Fruit fly (Drosophila melanogaster) whole organism, embryonic: Measurements from ENCODE around the gene D12.

ENCODE experiments used
- Adf1 ChIP-seq: fragments of 200-800 bp; sonication (Bioruptor generic); IDR thresholded peaks from 2 replicates; pipeline ENCODE4 v1.3.6; 2022; ENCODE audit warnings: missing biosample characterization, missing genetic modification characterization
- B-H2 ChIP-seq: fragments of 200-800 bp; sonication (Bioruptor generic); optimal IDR thresholded peaks from 2 replicates; lab custom pipeline; 2018; ENCODE audit warnings: missing biosample characterization, mild to moderate bottlenecking, missing genetic modification characterization
- CG10431 ChIP-seq: fragments of 200-800 bp; sonication (Bioruptor generic); optimal IDR thresholded peaks from 3 replicates; lab custom pipeline; 2018; ENCODE audit warnings: missing biosample characterization, mild to moderate bottlenecking, missing genetic modification characterization
- CG10462 ChIP-seq: fragments of 200-800 bp; sonication (Bioruptor generic); optimal IDR thresholded peaks from 2 replicates; lab custom pipeline; 2016; ENCODE audit warnings: missing biosample characterization, missing genetic modification characterization
- CG10959 ChIP-seq: fragments of 200-800 bp; sonication (Bioruptor generic); IDR thresholded peaks from 2 replicates; pipeline ENCODE4 v1.3.6; 2022; ENCODE audit warnings: missing biosample characterization, missing genetic modification characterization
- CG11695 ChIP-seq: fragments of 200-800 bp; sonication (Bioruptor generic); IDR thresholded peaks from 3 replicates; pipeline ENCODE4 v1.3.6; 2022; ENCODE audit warnings: missing biosample characterization, missing genetic modification characterization
- CG12769 ChIP-seq: fragments of 200-800 bp; sonication (Bioruptor generic); optimal IDR thresholded peaks from 2 replicates; lab custom pipeline; 2019; ENCODE audit warnings: missing biosample characterization, mild to moderate bottlenecking, missing genetic modification characterization, moderate library complexity
- CG13775 ChIP-seq: fragments of 200-800 bp; sonication (Bioruptor generic); optimal IDR thresholded peaks from 3 replicates; lab custom pipeline; 2017; ENCODE audit warnings: missing biosample characterization, mild to moderate bottlenecking, missing genetic modification characterization
- CG14965 ChIP-seq: fragments of 200-800 bp; sonication (Bioruptor generic); optimal IDR thresholded peaks from 2 replicates; lab custom pipeline; 2016; ENCODE audit warnings: missing biosample characterization, missing genetic modification characterization, borderline replicate concordance
- CG15514 ChIP-seq: fragments of 200-800 bp; sonication (Bioruptor generic); optimal IDR thresholded peaks from 3 replicates; lab custom pipeline; 2017; ENCODE audit warnings: missing biosample characterization, missing genetic modification characterization, mild to moderate bottlenecking, moderate library complexity, missing genetic modification reagents
- CG16779 ChIP-seq: fragments of 200-800 bp; sonication (Bioruptor generic); IDR thresholded peaks from 2 replicates; pipeline ENCODE4 v1.3.6; 2022; ENCODE audit warnings: missing biosample characterization, missing genetic modification characterization
- CG16815 ChIP-seq: fragments of 200-800 bp; sonication (Bioruptor generic); optimal IDR thresholded peaks from 3 replicates; lab custom pipeline; 2017; ENCODE audit warnings: missing biosample characterization, mild to moderate bottlenecking, missing genetic modification characterization
- CG17186 ChIP-seq: fragments of 200-800 bp; sonication (Bioruptor generic); optimal IDR thresholded peaks from 3 replicates; lab custom pipeline; 2017; ENCODE audit warnings: missing biosample characterization, missing genetic modification reagents, missing genetic modification characterization
- CG3065 ChIP-seq: fragments of 200-800 bp; sonication (Bioruptor generic); optimal IDR thresholded peaks from 2 replicates; lab custom pipeline; 2016; ENCODE audit warnings: missing biosample characterization, missing genetic modification characterization
- CG7987 ChIP-seq: fragments of 200-800 bp; sonication (Bioruptor generic); optimal IDR thresholded peaks from 2 replicates; lab custom pipeline; 2018; ENCODE audit warnings: missing biosample characterization, mild to moderate bottlenecking, missing genetic modification characterization, moderate library complexity
- CG8359 ChIP-seq: fragments of 200-800 bp; sonication (Bioruptor generic); optimal IDR thresholded peaks from 2 replicates; lab custom pipeline; 2017; ENCODE audit warnings: missing biosample characterization, mild to moderate bottlenecking, missing genetic modification characterization, borderline replicate concordance
- CG8478 ChIP-seq: fragments of >200 bp; optimal IDR thresholded peaks from 2 replicates; lab custom pipeline; 2018
- CG8765 ChIP-seq: fragments of 200-800 bp; sonication (Bioruptor generic); IDR thresholded peaks from 2 replicates; pipeline ENCODE4 v1.3.6; 2022; ENCODE audit warnings: missing biosample characterization, missing genetic modification characterization
- CG9215 ChIP-seq: fragments of 200-800 bp; sonication (Bioruptor generic); IDR thresholded peaks from 2 replicates; pipeline ENCODE4 v1.3.6; 2022; ENCODE audit warnings: missing biosample characterization, missing genetic modification characterization
- CG9437 ChIP-seq: fragments of 200-800 bp; sonication (Bioruptor generic); optimal IDR thresholded peaks from 2 replicates; lab custom pipeline; 2018; ENCODE audit warnings: missing biosample characterization, mild to moderate bottlenecking, missing genetic modification characterization
- CG9932 ChIP-seq: fragments of 200-800 bp; sonication (Bioruptor generic); IDR thresholded peaks from 2 replicates; pipeline ENCODE4 v1.3.6; 2022; ENCODE audit warnings: missing biosample characterization, missing genetic modification characterization
- Camta ChIP-seq: fragments of 200-800 bp; sonication (Bioruptor generic); optimal IDR thresholded peaks from 2 replicates; lab custom pipeline; 2016; ENCODE audit warnings: missing biosample characterization, missing genetic modification characterization
- Chrac-16 ChIP-seq: fragments of 200-800 bp; sonication (Bioruptor generic); optimal IDR thresholded peaks from 3 replicates; lab custom pipeline; 2016; ENCODE audit warnings: missing biosample characterization, missing genetic modification characterization
- CkIIα-i1 ChIP-seq: fragments of 200-800 bp; sonication (Bioruptor generic); IDR thresholded peaks from 2 replicates; pipeline ENCODE4 v1.3.6; 2022; ENCODE audit warnings: missing biosample characterization, missing genetic modification characterization
- Dip3 ChIP-seq: fragments of 200-800 bp; sonication (Bioruptor generic); optimal IDR thresholded peaks from 3 replicates; lab custom pipeline; 2016; ENCODE audit warnings: missing biosample characterization, missing genetic modification characterization
- Hr78 ChIP-seq, 2 experiments: fragments of 200-800 bp in 1 of 2; fragments of >200 bp in 1 of 2; sonication (Bioruptor generic) in 1 of 2; optimal IDR thresholded peaks; 2 replicates each; lab custom pipeline; 2017 to 2019; ENCODE audit warnings: missing biosample characterization in 2 of 2, missing genetic modification characterization in 2 of 2, mild to moderate bottlenecking in 1 of 2, moderate library complexity in 1 of 2
- Optix ChIP-seq: fragments of 200-800 bp; sonication (Bioruptor generic); IDR thresholded peaks from 3 replicates; pipeline ENCODE4 v1.3.6; 2022; ENCODE audit warnings: missing biosample characterization, missing genetic modification characterization
- PHDP ChIP-seq: fragments of 200-800 bp; sonication (Bioruptor generic); optimal IDR thresholded peaks from 3 replicates; lab custom pipeline; 2018; ENCODE audit warnings: missing biosample characterization, mild to moderate bottlenecking, missing genetic modification characterization, moderate library complexity
- Ravus ChIP-seq: fragments of 200-800 bp; sonication (Bioruptor generic); IDR thresholded peaks from 2 replicates; pipeline ENCODE4 v1.3.6; 2022; ENCODE audit warnings: missing biosample characterization, missing genetic modification characterization
- Sry-δ ChIP-seq: fragments of 200-800 bp; sonication (Bioruptor generic); optimal IDR thresholded peaks from 2 replicates; lab custom pipeline; 2016; ENCODE audit warnings: missing biosample characterization, missing genetic modification characterization
- Tbp ChIP-seq: fragments of >200 bp; optimal IDR thresholded peaks from 2 replicates; lab custom pipeline; 2018; ENCODE audit warnings: missing biosample characterization, missing genetic modification characterization
- ato ChIP-seq: fragments of 200-800 bp; sonication (Bioruptor generic); IDR thresholded peaks from 2 replicates; pipeline ENCODE4 v1.3.6; 2022; ENCODE audit warnings: missing biosample characterization, missing genetic modification characterization; ENCODE audit not compliant: partially characterized antibody
- chif ChIP-seq, 2 experiments: fragments of 200-800 bp; sonication (Bioruptor generic); optimal IDR thresholded peaks; 3 replicates each; lab custom pipeline; 2016; ENCODE audit warnings: missing biosample characterization in 2 of 2, missing genetic modification characterization in 2 of 2
- cwo ChIP-seq: fragments of 200-800 bp; sonication (Bioruptor generic); optimal IDR thresholded peaks from 3 replicates; lab custom pipeline; 2017; ENCODE audit warnings: missing biosample characterization, missing genetic modification characterization, mild to moderate bottlenecking, moderate library complexity, missing genetic modification reagents
- dpn ChIP-seq, 2 experiments: fragments of 200-800 bp; sonication (Bioruptor generic); optimal IDR thresholded peaks; 3 replicates each; lab custom pipeline; 2016; ENCODE audit warnings: missing biosample characterization in 2 of 2, missing genetic modification characterization in 2 of 2
- fd102C ChIP-seq: fragments of 200-800 bp; sonication (Bioruptor generic); optimal IDR thresholded peaks from 2 replicates; lab custom pipeline; 2018; ENCODE audit warnings: missing biosample characterization, mild to moderate bottlenecking, missing genetic modification characterization, moderate library complexity
- gt ChIP-seq: fragments of 200-800 bp; sonication (Bioruptor generic); IDR thresholded peaks from 2 replicates; pipeline ENCODE4 v1.3.6; 2022; ENCODE audit warnings: missing biosample characterization, missing genetic modification characterization
- ind ChIP-seq: fragments of 200-800 bp; sonication (Bioruptor generic); optimal IDR thresholded peaks from 3 replicates; lab custom pipeline; 2016; ENCODE audit warnings: missing biosample characterization, missing genetic modification characterization
- lbe ChIP-seq: fragments of 200-800 bp; sonication (Bioruptor generic); optimal IDR thresholded peaks from 2 replicates; lab custom pipeline; 2016; ENCODE audit warnings: missing biosample characterization, mild to moderate bottlenecking, missing genetic modification characterization
- nerfin-2 ChIP-seq: fragments of 200-800 bp; sonication (Bioruptor generic); IDR thresholded peaks from 2 replicates; pipeline ENCODE4 v1.3.6; 2022; ENCODE audit warnings: missing biosample characterization, missing genetic modification characterization; ENCODE audit not compliant: partially characterized antibody
- nom ChIP-seq: fragments of 200-800 bp; sonication (Bioruptor generic); optimal IDR thresholded peaks from 2 replicates; lab custom pipeline; 2017; ENCODE audit warnings: missing biosample characterization, missing genetic modification characterization, mild to moderate bottlenecking, moderate library complexity, missing genetic modification reagents
- otp ChIP-seq: fragments of 200-800 bp; sonication (Bioruptor generic); IDR thresholded peaks from 3 replicates; pipeline ENCODE4, ENCODE4 v1.3.6; 2022; ENCODE audit warnings: missing biosample characterization, missing genetic modification characterization
- pzg ChIP-seq: fragments of 200-800 bp; sonication (Bioruptor generic); optimal IDR thresholded peaks from 3 replicates; lab custom pipeline; 2018; ENCODE audit warnings: missing biosample characterization, mild to moderate bottlenecking, missing genetic modification characterization, moderate library complexity
- rib ChIP-seq: fragments of 200-800 bp; sonication (Bioruptor generic); IDR thresholded peaks from 2 replicates; pipeline ENCODE4 v1.3.6; 2022; ENCODE audit warnings: missing biosample characterization, missing genetic modification characterization
- trh ChIP-seq: fragments of 200-800 bp; sonication (Bioruptor generic); optimal IDR thresholded peaks from 2 replicates; lab custom pipeline; 2016; ENCODE audit warnings: missing biosample characterization, missing genetic modification characterization
- unc-4 ChIP-seq: fragments of 200-800 bp; sonication (Bioruptor generic); IDR thresholded peaks from 2 replicates; pipeline ENCODE4 v1.3.6; 2022; ENCODE audit warnings: missing biosample characterization, missing genetic modification characterization; ENCODE audit not compliant: partially characterized antibody
- vnd ChIP-seq: fragments of 200-800 bp; sonication (Bioruptor generic); IDR thresholded peaks from 3 replicates; pipeline ENCODE4 v1.3.6; 2022; ENCODE audit warnings: missing biosample characterization, missing genetic modification characterization; ENCODE audit not compliant: partially characterized antibody
- zfh1 ChIP-seq: fragments of 200-800 bp; sonication (Bioruptor generic); IDR thresholded peaks from 3 replicates; pipeline ENCODE4 v1.3.6; 2022; ENCODE audit warnings: missing biosample characterization, missing genetic modification characterization

Gene D12

dm6 chr2L:8463144-8464106, 26.3 kb upstream of the D12 start, which contains the start of gene Agpat2 (continued):
- TF ChIP-seq CG9437 (GFP tag; lab: Kevin White, UChicago) (peak; percentile 61), CG10462 (peak; percentile 59), ind (GFP tag; lab: Kevin White, UChicago) (peak; percentile 86), Chrac-16 (GFP tag; lab: Kevin White, UChicago) (peak; percentile 84), dpn (GFP tag; optimal IDR thresholded peaks at IDR 0.05; lab: Kevin White, UChicago) (peak; percentile 76 to 85), otp (peak; percentile 71; the same call in 2 of the 3 replicates), unc-4 (GFP tag; lab: Robert Waterston, UW) (no peak), Optix (GFP tag; lab: Robert Waterston, UW) (peak; percentile 76), Ravus (GFP tag; lab: Robert Waterston, UW) (peak; percentile 44), Camta (peak; percentile 79), rib (GFP tag; lab: Robert Waterston, UW) (0 out of 2 replicates have a peak, but pooled peaks have one; percentile 21), fd102C (GFP tag; lab: Kevin White, UChicago) (no peak), Hr78 (GFP tag; optimal IDR thresholded peaks at IDR 0.05; lab: Kevin White, UChicago) (no peak), CG11695 (GFP tag; lab: Robert Waterston, UW) (peak; percentile 78; the same call in 2 of the 3 replicates), CG3065 (GFP tag; lab: Kevin White, UChicago) (no peak), CG16815 (GFP tag; lab: Kevin White, UChicago) (peak; percentile 69), Dip3 (peak; percentile 71), CG9215 (GFP tag; lab: Robert Waterston, UW) (peak; percentile 56; the same call in 1 of the 2 replicates), CG16779 (no peak), trh (GFP tag; lab: Kevin White, UChicago) (peak; percentile 45), gt (no peak), CG8359 (GFP tag; lab: Kevin White, UChicago) (peak; percentile 70), CG15514 (GFP tag; lab: Kevin White, UChicago) (peak; percentile 67), nom (GFP tag; lab: Kevin White, UChicago) (peak; percentile 8), CG13775 (GFP tag; lab: Kevin White, UChicago) (peak; percentile 70), PHDP (peak; percentile 88), CG17186 (peak; percentile 30), Sry-δ (peak; percentile 32), chif (GFP tag; optimal IDR thresholded peaks at IDR 0.05; lab: Kevin White, UChicago) (peak; percentile 75 to 85), nerfin-2 (GFP tag; lab: Robert Waterston, UW) (no peak), CG10431 (GFP tag; lab: Kevin White, UChicago) (peak; percentile 57), CkIIα-i1 (no peak), CG14965 (no peak), vnd (no peak), CG8478 (lab: Kevin White, UChicago) (no peak), Adf1 (GFP tag; lab: Robert Waterston, UW) (peak; percentile 20; the same call in 1 of the 2 replicates), lbe (GFP tag; lab: Kevin White, UChicago) (peak; percentile 53), CG12769 (tag; lab: Kevin White, UChicago) (peak; percentile 72), cwo (GFP tag; lab: Kevin White, UChicago) (peak; percentile 83), B-H2 (GFP tag; lab: Kevin White, UChicago) (peak; percentile 62), CG10959 (GFP tag; lab: Robert Waterston, UW) (peak; percentile 55), Tbp (GFP tag; lab: Kevin White, UChicago) (no peak), zfh1 (peak; percentile 81), ato (GFP tag; lab: Robert Waterston, UW) (no peak), pzg (GFP tag; lab: Kevin White, UChicago) (no peak), CG8765 (GFP tag; lab: Robert Waterston, UW) (peak; percentile 8; the same call in 1 of the 2 replicates), CG9932 (GFP tag; lab: Robert Waterston, UW) (peak; percentile 69), CG7987 (GFP tag; lab: Kevin White, UChicago) (peak; percentile 40)
